Worm (Caenorhabditis elegans): Measurements from ENCODE around the gene F09E5.3.

F09E5.3 gene

ce11 chrII:5328912-5329311, 44.9 kb upstream of the F09E5.3 start (continued):
- TF ChIP-seq nhr-84 (tag; optimal IDR thresholded peaks at IDR 0.05) (no peak), Y116A8C.19 (tag; optimal IDR thresholded peaks at IDR 0.05; ENCODE audit: borderline replicate concordance) (no peak), zag-1 (tag; optimal IDR thresholded peaks at IDR 0.05) (no peak), hlh-17 (GFP tag; optimal IDR thresholded peaks at IDR 0.05; ENCODE audit: borderline replicate concordance) (no peak), pax-3 (tag; optimal IDR thresholded peaks at IDR 0.05) (peak; percentile 70), rnt-1 (tag; optimal IDR thresholded peaks at IDR 0.05) (no peak), ceh-88 (GFP tag; IDR thresholded peaks at IDR 0.05) (no peak), hlh-4 (tag; optimal IDR thresholded peaks at IDR 0.05) (peak; percentile 9), nhr-76 (tag; optimal IDR thresholded peaks at IDR 0.05) (no peak), sox-4 (tag; optimal IDR thresholded peaks at IDR 0.05) (peak; percentile 1), snpc-4 (tag; optimal IDR thresholded peaks at IDR 0.05) (no peak), blmp-1 (tag; optimal IDR thresholded peaks at IDR 0.05) (no peak), lsy-2 (tag; optimal IDR thresholded peaks at IDR 0.05) (peak in 1 of 2 experiments; percentile 10), isw-1 (GFP tag; IDR thresholded peaks at IDR 0.05) (no peak), tlp-1 (tag; optimal IDR thresholded peaks at IDR 0.05) (no peak), nhr-47 (tag; optimal IDR thresholded peaks at IDR 0.05) (peak; percentile 60), C04F5.9 (tag; optimal IDR thresholded peaks at IDR 0.05) (no peak), lin-13 (GFP tag; optimal IDR thresholded peaks at IDR 0.05) (no peak), ztf-4 (tag; optimal IDR thresholded peaks at IDR 0.05) (peak; percentile 12), ama-1 (optimal IDR thresholded peaks at IDR 0.05) (no peak), zip-4 (GFP tag; optimal IDR thresholded peaks at IDR 0.05) (no peak), pqm-1 (tag; optimal IDR thresholded peaks at IDR 0.05) (no peak), jun-1 (tag; optimal IDR thresholded peaks at IDR 0.05) (no peak), lin-15B (tag; optimal IDR thresholded peaks at IDR 0.05) (no peak), tbx-2 (tag; optimal IDR thresholded peaks at IDR 0.05) (no peak), ces-1 (GFP tag; optimal IDR thresholded peaks at IDR 0.05) (no peak), fkh-10 (GFP tag; optimal IDR thresholded peaks at IDR 0.05) (no peak), ztf-11 (tag; optimal IDR thresholded peaks at IDR 0.05) (no peak), fos-1 (tag; optimal IDR thresholded peaks at IDR 0.05) (no peak), mef-2 (tag; optimal IDR thresholded peaks at IDR 0.05) (no peak)

- TF ChIP-seq mab-9 (GFP tag; IDR thresholded peaks at IDR 0.05) (peak; percentile 49; the same call in 1 of the 2 replicates), aly-2 (tag; optimal IDR thresholded peaks at IDR 0.05) (no peak), hlh-4 (tag; optimal IDR thresholded peaks at IDR 0.05) (no peak), lin-13 (GFP tag; optimal IDR thresholded peaks at IDR 0.05) (peak; percentile 73), ets-5 (GFP tag; IDR thresholded peaks at IDR 0.05) (no peak), blmp-1 (tag; optimal IDR thresholded peaks at IDR 0.05) (peak; percentile 94), dsc-1 (tag; optimal IDR thresholded peaks at IDR 0.05) (peak; percentile 86), hpl-2 (GFP tag; optimal IDR thresholded peaks at IDR 0.05) (no peak), ztf-4 (tag; optimal IDR thresholded peaks at IDR 0.05) (peak; percentile 53), grh-1 (GFP tag; IDR thresholded peaks at IDR 0.05) (peak; percentile 79), mep-1 (tag; optimal IDR thresholded peaks at IDR 0.05) (peak; percentile 85), snu-23 (GFP tag; optimal IDR thresholded peaks at IDR 0.05) (peak; percentile 92), fos-1 (tag; optimal IDR thresholded peaks at IDR 0.05) (peak; percentile 82), nhr-28 (tag; optimal IDR thresholded peaks at IDR 0.05) (no peak), nhr-237 (tag; optimal IDR thresholded peaks at IDR 0.05) (peak; percentile 75), unc-62 (GFP tag; optimal IDR thresholded peaks at IDR 0.05) (no peak), skn-1 (tag; optimal IDR thresholded peaks at IDR 0.05) (peak; percentile 78), alr-1 (tag; optimal IDR thresholded peaks at IDR 0.05; ENCODE audit: borderline replicate concordance) (no peak), nhr-11 (tag; optimal IDR thresholded peaks at IDR 0.05) (peak; percentile 83), nhr-85 (tag) (peak; percentile 100), mdl-1 (tag; optimal IDR thresholded peaks at IDR 0.05) (peak in 1 of 2 experiments; percentile 87), ceh-82 (tag; optimal IDR thresholded peaks at IDR 0.05) (peak in 2 of 3 experiments; percentile 40 to 55), elt-2 (tag; optimal IDR thresholded peaks at IDR 0.05) (peak; percentile 89), dpl-1 (GFP tag; optimal IDR thresholded peaks at IDR 0.05) (peak; percentile 49 to 59 (median 51)), ceh-63 (GFP tag; optimal IDR thresholded peaks at IDR 0.05) (no peak), unc-86 (tag; optimal IDR thresholded peaks at IDR 0.05) (peak; percentile 57), xbp-1 (tag; optimal IDR thresholded peaks at IDR 0.05) (peak; percentile 65), ama-1 (optimal IDR thresholded peaks at IDR 0.05) (peak; percentile 39), ceh-8 (GFP tag; optimal IDR thresholded peaks at IDR 0.05) (no peak), C04F5.9 (tag; optimal IDR thresholded peaks at IDR 0.05) (peak; percentile 36), ceh-88 (GFP tag; IDR thresholded peaks at IDR 0.05) (0 out of 2 replicates have a peak, but pooled peaks have one; percentile 16)
Measured at ce11 chrII:5330206-5330686, 43.6 kb upstream of the F09E5.3 start.
